Worm (Caenorhabditis elegans) whole organism, L3 larva: ENCODE results near the gene C15C7.4.

ENCODE experiments used
- aly-2 ChIP-seq: fragments of 150-350 bp; optimal IDR thresholded peaks from 2 replicates; lab custom pipeline; 2014; ENCODE audit warnings: missing biosample characterization, missing genetic modification characterization
- ama-1 ChIP-seq: fragments of 150-350 bp; optimal IDR thresholded peaks from 2 replicates; lab custom pipeline; 2018
- egl-27 ChIP-seq: sonication (generic microtip); optimal IDR thresholded peaks from 4 replicates; lab custom pipeline; 2017; ENCODE audit warnings: missing biosample characterization, missing genetic modification reagents, missing genetic modification characterization
- elt-3 ChIP-seq, 3 experiments: fragments of 150-350 bp in 1 of 3; sonication (generic microtip) in 2 of 3; optimal IDR thresholded peaks; 2 replicates in 2 of 3; 4 replicates in 1 of 3; lab custom pipeline; 2014 to 2017; ENCODE audit warnings: missing biosample characterization in 3 of 3, missing genetic modification characterization in 3 of 3
- nhr-11 ChIP-seq: fragments of 150-350 bp; optimal IDR thresholded peaks from 2 replicates; lab custom pipeline; 2014; ENCODE audit warnings: missing biosample characterization, missing genetic modification characterization
- skn-1 ChIP-seq: fragments of 150-350 bp; optimal IDR thresholded peaks from 2 replicates; lab custom pipeline; 2014; ENCODE audit warnings: missing biosample characterization, missing genetic modification characterization
- snpc-4 ChIP-seq: fragments of 150-350 bp; optimal IDR thresholded peaks from 2 replicates; lab custom pipeline; 2014; ENCODE audit warnings: missing biosample characterization, missing genetic modification characterization
- unc-62 ChIP-seq: fragments of 150-350 bp; sonication (generic microtip); optimal IDR thresholded peaks from 4 replicates; lab custom pipeline; 2014; ENCODE audit warnings: missing biosample characterization, missing genetic modification reagents, missing genetic modification characterization
- zag-1 ChIP-seq: fragments of 150-350 bp; optimal IDR thresholded peaks from 2 replicates; lab custom pipeline; 2014; ENCODE audit warnings: missing biosample characterization, missing genetic modification characterization
- ztf-4 ChIP-seq: fragments of 150-350 bp; optimal IDR thresholded peaks from 2 replicates; lab custom pipeline; 2014; ENCODE audit warnings: missing biosample characterization, missing genetic modification characterization

ce11 chrX:3178501-3178900, 33.1 kb downstream of the C15C7.4 start, which contains the start of gene klp-4:
- TF ChIP-seq egl-27 (tag; lab: Kevin White, UChicago), result no peak
- no peak for TF ChIP-seq snpc-4 (tag; lab: Kevin White, UChicago)
- TF ChIP-seq elt-3 (tag; optimal IDR thresholded peaks at IDR 0.05; lab: Kevin White, UChicago), result no peak
- TF ChIP-seq nhr-11 (tag; lab: Kevin White, UChicago), result no peak
- no peak for TF ChIP-seq ama-1
- no peak for TF ChIP-seq ztf-4 (tag; lab: Kevin White, UChicago)
- TF ChIP-seq skn-1 (tag; lab: Kevin White, UChicago), result no peak
- TF ChIP-seq aly-2 (tag; lab: Kevin White, UChicago), result no peak
- no peak for TF ChIP-seq unc-62 (GFP tag; lab: Kevin White, UChicago)
- TF ChIP-seq zag-1 (tag; lab: Kevin White, UChicago), result no peak
